Worm (Caenorhabditis elegans) whole organism, L2 larva: ENCODE data around the gene hlh-19.

Source experiments
- elt-1 ChIP-seq: fragments of 150-350 bp; optimal IDR thresholded peaks from 2 replicates; lab custom pipeline; 2014; ENCODE audit warnings: missing biosample characterization, missing genetic modification characterization
- elt-3 ChIP-seq: sonication (generic microtip); optimal IDR thresholded peaks from 2 replicates; lab custom pipeline; 2017; ENCODE audit warnings: missing biosample characterization, missing genetic modification characterization
- fos-1 ChIP-seq: fragments of 150-350 bp; optimal IDR thresholded peaks from 2 replicates; lab custom pipeline; 2014; ENCODE audit warnings: missing biosample characterization, missing genetic modification characterization
- lin-39 ChIP-seq: fragments of 150-350 bp; optimal IDR thresholded peaks from 2 replicates; lab custom pipeline; 2014; ENCODE audit warnings: missing biosample characterization, missing genetic modification reagents, missing genetic modification characterization
- lsy-2 ChIP-seq, 2 experiments: fragments of 150-350 bp in 1 of 2; sonication (generic microtip) in 1 of 2; optimal IDR thresholded peaks; 2 replicates each; lab custom pipeline; 2014 to 2017; ENCODE audit warnings: missing biosample characterization in 2 of 2, missing genetic modification characterization in 2 of 2
- nhr-11 ChIP-seq: fragments of 150-350 bp; optimal IDR thresholded peaks from 2 replicates; lab custom pipeline; 2014; ENCODE audit warnings: missing biosample characterization, missing genetic modification characterization
- nhr-77 ChIP-seq: fragments of 150-350 bp; optimal IDR thresholded peaks from 2 replicates; lab custom pipeline; 2014; ENCODE audit warnings: missing biosample characterization, missing genetic modification characterization
- sma-3 ChIP-seq: sonication (generic microtip); optimal IDR thresholded peaks from 2 replicates; lab custom pipeline; 2016; ENCODE audit warnings: missing genetic modification reagents, missing genetic modification characterization, missing compliant biosample characterization
- sma-9 ChIP-seq, 2 experiments: fragments of 150-350 bp in 1 of 2; sonication (generic microtip) in 1 of 2; optimal IDR thresholded peaks; 2 replicates each; lab custom pipeline; 2014 to 2016; ENCODE audit warnings: missing genetic modification characterization in 2 of 2, mild to moderate bottlenecking in 1 of 2, missing biosample characterization in 1 of 2, missing compliant biosample characterization in 1 of 2, missing genetic modification reagents in 1 of 2, moderate library complexity in 1 of 2

- TF ChIP-seq fos-1 (tag; lab: Kevin White, UChicago) (no peak), nhr-77 (tag; lab: Kevin White, UChicago) (no peak), lin-39 (tag; lab: Kevin White, UChicago) (no peak), nhr-11 (tag; lab: Kevin White, UChicago) (no peak), elt-1 (tag; lab: Kevin White, UChicago) (peak; percentile 41), elt-3 (no peak), sma-3 (GFP tag; lab: Kevin White, UChicago) (no peak), sma-9 (GFP tag; optimal IDR thresholded peaks at IDR 0.05; lab: Kevin White, UChicago) (no peak), sma-9 (tag; optimal IDR thresholded peaks at IDR 0.05; lab: Kevin White, UChicago) (no peak), lsy-2 (tag; optimal IDR thresholded peaks at IDR 0.05; lab: Kevin White, UChicago) (no peak)
These were observed 28.6 kb upstream of the hlh-19 start for ce11 chrX:585598-586217.
